Fruit fly (Drosophila melanogaster): ENCODE measurements around the gene Pkc98E.
A peak's percentile ranks its signal among the peaks of the same experiment; 100 is the strongest.

Gene Pkc98E

dm6 chr3R:29059385-29059784 is 20.4 kb downstream of the Pkc98E start (continued):
- TF ChIP-seq CG3838 (GFP tag; optimal IDR thresholded peaks at IDR 0.05), result no peak
- no peak for TF ChIP-seq dmrt11E (tag; optimal IDR thresholded peaks at IDR 0.05)
- TF ChIP-seq H15 (GFP tag; IDR thresholded peaks at IDR 0.05), result no peak
- no peak for TF ChIP-seq org-1 (GFP tag; optimal IDR thresholded peaks at IDR 0.05)
- no peak for TF ChIP-seq CG3163 (GFP tag; optimal IDR thresholded peaks at IDR 0.05)
- no peak for TF ChIP-seq CG8290 (GFP tag; optimal IDR thresholded peaks at IDR 0.05)
- TF ChIP-seq CG8290 (tag; optimal IDR thresholded peaks at IDR 0.05), result no peak
- peak; percentile 5 for TF ChIP-seq CG34376 (GFP tag; optimal IDR thresholded peaks at IDR 0.05)
- TF ChIP-seq twi (tag; optimal IDR thresholded peaks at IDR 0.05), result no peak
- TF ChIP-seq grn (GFP tag; optimal IDR thresholded peaks at IDR 0.05), result peak; percentile 21
- no peak for TF ChIP-seq CG4328 (GFP tag; optimal IDR thresholded peaks at IDR 0.05)
- no peak for TF ChIP-seq CG12236 (GFP tag; optimal IDR thresholded peaks at IDR 0.05)
- no peak for TF ChIP-seq CG10979 (tag; optimal IDR thresholded peaks at IDR 0.05)
- no peak for TF ChIP-seq CG15011 (GFP tag; optimal IDR thresholded peaks at IDR 0.05)
- TF ChIP-seq E2f1 (GFP tag; IDR thresholded peaks at IDR 0.05), result no peak
- TF ChIP-seq sisA (GFP tag; IDR thresholded peaks at IDR 0.05), result no peak
- no peak for TF ChIP-seq CG17385 (GFP tag; optimal IDR thresholded peaks at IDR 0.05)
- TF ChIP-seq CG2889 (GFP tag; IDR thresholded peaks at IDR 0.05), result no peak
- no peak for TF ChIP-seq CG8765 (GFP tag; IDR thresholded peaks at IDR 0.05)
- TF ChIP-seq ems (GFP tag; optimal IDR thresholded peaks at IDR 0.05), result no peak
- no peak for TF ChIP-seq Fer3 (tag; optimal IDR thresholded peaks at IDR 0.05)
- no peak for TF ChIP-seq Dref (GFP tag; IDR thresholded peaks at IDR 0.05)
- TF ChIP-seq sd (tag; optimal IDR thresholded peaks at IDR 0.05), result peak; percentile 66

- TF ChIP-seq CG42726 (GFP tag; IDR thresholded peaks at IDR 0.05; ENCODE audit: partially characterized antibody), result peak; percentile 81
- peak; percentile 4 for TF ChIP-seq mirr (GFP tag; optimal IDR thresholded peaks at IDR 0.05)
- no peak for TF ChIP-seq CG10979 (tag; optimal IDR thresholded peaks at IDR 0.05)
- TF ChIP-seq CG34376 (GFP tag; optimal IDR thresholded peaks at IDR 0.05), result peak; percentile 35
- TF ChIP-seq p53 (GFP tag; optimal IDR thresholded peaks at IDR 0.05), result no peak
- TF ChIP-seq H15 (GFP tag; IDR thresholded peaks at IDR 0.05), result no peak
- TF ChIP-seq CG13287 (GFP tag; IDR thresholded peaks at IDR 0.05; ENCODE audit: partially characterized antibody), result no peak
- no peak for TF ChIP-seq Trl (optimal IDR thresholded peaks at IDR 0.05)
- peak; percentile 39 for TF ChIP-seq Trl (GFP tag; optimal IDR thresholded peaks at IDR 0.05)
- peak; percentile 63 for TF ChIP-seq Dp (GFP tag; optimal IDR thresholded peaks at IDR 0.05)
- no peak for TF ChIP-seq CG1603 (tag; optimal IDR thresholded peaks at IDR 0.05)
- no peak for TF ChIP-seq CG11093 (GFP tag; IDR thresholded peaks at IDR 0.05)
- no peak for TF ChIP-seq Asciz (GFP tag; optimal IDR thresholded peaks at IDR 0.05)
- no peak for TF ChIP-seq CG12155 (GFP tag; optimal IDR thresholded peaks at IDR 0.05)
- peak; percentile 96 for TF ChIP-seq CG10267 (tag; optimal IDR thresholded peaks at IDR 0.05)
- TF ChIP-seq bowl (GFP tag; IDR thresholded peaks at IDR 0.05), result no peak
- TF ChIP-seq CG6791 (GFP tag; IDR thresholded peaks at IDR 0.05; ENCODE audit: partially characterized antibody), result peak; percentile 92
- TF ChIP-seq CG7963 (GFP tag; IDR thresholded peaks at IDR 0.05; ENCODE audit: partially characterized antibody), result peak; percentile 92
- peak; percentile 9 for TF ChIP-seq CG33213 (GFP tag; optimal IDR thresholded peaks at IDR 0.05)
- TF ChIP-seq zfh2 (GFP tag; optimal IDR thresholded peaks at IDR 0.05), result peak; percentile 2
- peak; percentile 92 for TF ChIP-seq tna (GFP tag; IDR thresholded peaks at IDR 0.05; ENCODE audit: partially characterized antibody)
- no peak; the same call in 2 of the 3 replicates for TF ChIP-seq Aef1 (GFP tag; IDR thresholded peaks at IDR 0.05)
- peak; percentile 41 for TF ChIP-seq CG17912 (GFP tag; optimal IDR thresholded peaks at IDR 0.05)
- TF ChIP-seq CG6689 (GFP tag; IDR thresholded peaks at IDR 0.05), result no peak
- TF ChIP-seq Bteb2 (GFP tag; optimal IDR thresholded peaks at IDR 0.05), result peak; percentile 14
- peak; percentile 72 for TF ChIP-seq stwl (tag; optimal IDR thresholded peaks at IDR 0.05)
- TF ChIP-seq inv (GFP tag; IDR thresholded peaks at IDR 0.05; ENCODE audit: partially characterized antibody), result peak; percentile 86; the same call in 1 of the 2 replicates
- no peak for TF ChIP-seq CG3995 (GFP tag; optimal IDR thresholded peaks at IDR 0.05)
- peak; percentile 63 for TF ChIP-seq CG2129 (GFP tag; IDR thresholded peaks at IDR 0.05; ENCODE audit: partially characterized antibody)
- no peak for TF ChIP-seq cas (GFP tag; IDR thresholded peaks at IDR 0.05)
- peak; percentile 95 for TF ChIP-seq amos (GFP tag; IDR thresholded peaks at IDR 0.05; ENCODE audit: partially characterized antibody)
Measured at dm6 chr3R:29062717-29063206, 23.8 kb downstream of the Pkc98E start, which contains the start of the genes Cul5 and Bicra. Gene Cul5 (minus strand): TSS chr3R:29062975. Gene Bicra (plus strand): TSS chr3R:29063040.
